Worm (Caenorhabditis elegans) whole organism, young adult: ENCODE results near the gene clc-23.

Experiments used
- C17E4.6 ChIP-seq: fragments of 200-800 bp; sonication (Bioruptor generic); IDR thresholded peaks from 2 replicates; pipeline ENCODE4 v1.3.6; 2022; ENCODE audit warnings: missing genetic modification reagents, missing genetic modification characterization, missing compliant biosample characterization
- F37B4.10 ChIP-seq: fragments of 200-800 bp; sonication (Bioruptor generic); IDR thresholded peaks from 2 replicates; pipeline ENCODE4 v1.3.6; 2022; ENCODE audit warnings: missing genetic modification characterization, missing compliant biosample characterization
- F49E8.2 ChIP-seq: sonication (generic microtip); optimal IDR thresholded peaks from 3 replicates; lab custom pipeline; 2017; ENCODE audit warnings: missing genetic modification characterization, mild to moderate bottlenecking, missing compliant biosample characterization, antibody characterized with exemption, moderate library complexity; ENCODE audit not compliant: insufficient read depth
- Y79H2A.3 ChIP-seq: fragments of 200-800 bp; sonication (Bioruptor generic); conservative IDR thresholded peaks from 2 replicates; pipeline ENCODE4 v1.3.6; 2022; ENCODE audit warnings: missing genetic modification reagents, missing genetic modification characterization, missing compliant biosample characterization
- akir-1 ChIP-seq: fragments of 200-800 bp; sonication (Bioruptor generic); optimal IDR thresholded peaks from 2 replicates; lab custom pipeline; 2018; ENCODE audit warnings: mild to moderate bottlenecking, missing genetic modification characterization, moderate library complexity, missing compliant biosample characterization
- aptf-3 ChIP-seq: fragments of 200-800 bp; sonication (Bioruptor generic); IDR thresholded peaks from 2 replicates; pipeline ENCODE4 v1.3.6; 2022; ENCODE audit warnings: missing genetic modification characterization, missing compliant biosample characterization
- ccch-3 ChIP-seq: fragments of 200-800 bp; sonication (Bioruptor generic); optimal IDR thresholded peaks from 2 replicates; lab custom pipeline; 2018; ENCODE audit warnings: mild to moderate bottlenecking, missing genetic modification characterization, missing compliant biosample characterization
- hsf-1 ChIP-seq: fragments of 200-800 bp; sonication (Bioruptor generic); IDR thresholded peaks from 2 replicates; pipeline ENCODE4 v1.3.6; 2022; ENCODE audit warnings: missing genetic modification reagents, missing genetic modification characterization, missing compliant biosample characterization
- rec-8 ChIP-seq, 2 experiments: sonication (generic microtip); optimal IDR thresholded peaks; 2 replicates each; lab custom pipeline; 2016; ENCODE audit warnings: mild to moderate bottlenecking in 2 of 2, missing genetic modification characterization in 2 of 2, missing genetic modification reagents in 2 of 2, missing genotype in 2 of 2, missing biosample characterization in 1 of 2, missing compliant biosample characterization in 1 of 2, moderate library complexity in 1 of 2
- snpc-1.1 ChIP-seq: sonication (generic microtip); optimal IDR thresholded peaks from 2 replicates; lab custom pipeline; 2017; ENCODE audit warnings: missing genetic modification characterization, mild to moderate bottlenecking, missing compliant biosample characterization, antibody characterized with exemption, moderate library complexity, missing genotype, missing genetic modification reagents; ENCODE audit not compliant: insufficient read depth
- unc-62 ChIP-seq: fragments of 150-350 bp; optimal IDR thresholded peaks from 2 replicates; lab custom pipeline; 2014; ENCODE audit warnings: missing biosample characterization, missing genetic modification reagents, missing genetic modification characterization

ce11 chrIII:981960-982359, 38.8 kb upstream of the clc-23 start:
- TF ChIP-seq hsf-1 = no peak
- TF ChIP-seq F37B4.10 (GFP tag; lab: Robert Waterston, UW) = no peak
- no peak for TF ChIP-seq unc-62
- no peak for TF ChIP-seq snpc-1.1 (tag; lab: Kevin White, UChicago)
- TF ChIP-seq Y79H2A.3 = no peak
- TF ChIP-seq akir-1 (GFP tag; lab: Kevin White, UChicago) = no peak
- TF ChIP-seq aptf-3 (GFP tag; lab: Robert Waterston, UW) = no peak
- TF ChIP-seq ccch-3 (GFP tag; lab: Kevin White, UChicago) = no peak
- no peak for TF ChIP-seq F49E8.2 (tag; lab: Kevin White, UChicago)
- TF ChIP-seq C17E4.6 (GFP tag; lab: Robert Waterston, UW) = no peak
- no peak for TF ChIP-seq rec-8 (tag; optimal IDR thresholded peaks at IDR 0.05; lab: Kevin White, UChicago)
